Fruit fly (Drosophila melanogaster): ENCODE measurements around the gene yip2.

yip2 gene

DNA sequence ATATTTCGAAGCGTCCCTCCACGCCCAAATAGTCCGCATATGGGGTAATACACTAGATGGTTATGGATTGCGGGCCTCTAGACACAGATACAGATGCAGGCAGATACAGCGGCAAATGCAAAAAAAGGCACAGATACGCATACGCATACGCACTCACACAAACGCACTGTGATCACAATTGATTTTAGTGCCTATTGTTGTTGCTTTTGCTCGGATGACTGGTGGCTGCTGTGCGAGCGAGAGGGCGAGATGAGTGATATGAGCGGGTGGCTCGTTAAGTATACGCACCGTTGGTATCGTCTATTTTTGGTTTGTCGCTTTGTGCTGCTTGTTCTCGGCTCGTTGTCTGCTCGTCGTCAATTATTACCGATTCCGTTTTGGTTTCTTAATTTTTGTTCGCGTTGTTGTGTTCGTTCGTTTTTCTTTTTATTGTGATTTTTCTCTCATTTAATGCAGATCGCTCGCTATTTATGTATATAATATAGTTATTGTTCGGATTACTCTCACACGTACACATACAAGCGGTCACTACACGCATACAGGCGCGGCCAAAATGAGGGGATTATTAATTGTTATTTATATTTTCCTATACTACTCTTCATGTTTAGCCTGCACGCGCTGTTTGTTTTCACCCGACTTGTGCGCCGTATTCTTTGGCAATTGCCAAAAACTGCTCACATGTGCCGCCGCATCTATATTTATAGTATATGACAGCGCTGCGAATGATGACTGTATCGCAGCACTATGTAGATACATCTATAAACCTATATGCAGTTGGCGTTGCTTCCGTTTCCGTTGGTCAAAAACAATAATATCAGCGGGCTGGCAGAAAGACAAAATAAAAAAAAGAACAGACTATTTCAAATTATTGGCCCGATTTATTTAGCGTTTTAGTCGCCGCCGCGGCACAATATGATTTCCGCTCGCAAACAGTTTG, 7.5 kb upstream of the yip2 start:
- TF ChIP-seq pan (optimal IDR thresholded peaks at IDR 0.05) (no peak), Dll (optimal IDR thresholded peaks at IDR 0.05) (no peak), psq (optimal IDR thresholded peaks at IDR 0.05) (no peak), usp (GFP tag; optimal IDR thresholded peaks at IDR 0.05) (no peak), CG8478 (optimal IDR thresholded peaks at IDR 0.05) (no peak), EcR (GFP tag; optimal IDR thresholded peaks at IDR 0.05) (no peak)

DNA sequence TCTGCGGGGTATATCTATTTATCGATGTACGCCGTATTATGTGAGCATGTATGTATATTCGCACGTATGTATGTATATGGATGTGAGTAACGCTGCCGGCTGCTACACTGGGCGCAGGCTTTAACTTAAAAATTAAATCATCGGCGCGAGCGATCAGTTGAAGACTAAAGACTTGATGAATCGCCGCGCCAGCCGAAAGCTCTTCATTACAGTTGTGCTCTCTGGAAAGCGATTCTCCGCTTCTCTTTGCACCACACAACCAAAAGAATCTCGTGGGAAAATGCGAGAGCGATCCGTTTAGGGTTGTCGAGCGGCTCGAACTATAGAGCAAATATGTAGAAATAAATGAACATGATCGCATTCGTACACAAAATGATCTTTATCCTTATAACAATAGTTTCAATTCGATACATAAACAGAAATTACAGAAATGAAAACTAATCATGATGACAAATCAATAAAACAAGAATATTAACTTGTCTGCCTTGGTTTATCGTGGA, 6.5 kb upstream of the yip2 start, which contains the start of gene CG13124:
Gene CG13124, minus strand, starts transcription at position 166 of the 500 bp plus-strand sequence.
- TF ChIP-seq pan (optimal IDR thresholded peaks at IDR 0.05): no peak

DNA sequence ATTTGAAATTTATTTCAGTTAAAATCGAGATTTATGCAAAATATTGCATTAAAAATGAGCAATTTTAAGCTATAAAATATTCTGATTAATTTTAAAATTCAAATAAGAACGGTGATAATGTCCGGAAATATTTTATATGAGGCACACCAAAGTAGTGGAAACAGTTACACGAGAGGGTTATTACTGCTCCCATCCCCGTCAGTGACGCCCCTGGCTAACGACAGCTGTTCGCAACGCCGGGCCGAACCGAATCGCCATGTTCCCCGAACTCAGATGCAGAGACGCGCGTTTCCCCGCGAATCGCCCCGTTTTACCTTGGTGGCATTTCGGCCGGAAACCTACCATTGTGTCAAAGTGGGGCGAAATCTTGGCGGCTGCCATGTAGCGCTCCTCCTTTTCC, 3.3 kb upstream of the yip2 start:
- TF ChIP-seq EcR (GFP tag; optimal IDR thresholded peaks at IDR 0.05) (no peak), pan (optimal IDR thresholded peaks at IDR 0.05) (no peak), psq (optimal IDR thresholded peaks at IDR 0.05) (no peak), usp (GFP tag; optimal IDR thresholded peaks at IDR 0.05) (no peak), CG8478 (optimal IDR thresholded peaks at IDR 0.05) (no peak), Dll (optimal IDR thresholded peaks at IDR 0.05) (no peak)

DNA sequence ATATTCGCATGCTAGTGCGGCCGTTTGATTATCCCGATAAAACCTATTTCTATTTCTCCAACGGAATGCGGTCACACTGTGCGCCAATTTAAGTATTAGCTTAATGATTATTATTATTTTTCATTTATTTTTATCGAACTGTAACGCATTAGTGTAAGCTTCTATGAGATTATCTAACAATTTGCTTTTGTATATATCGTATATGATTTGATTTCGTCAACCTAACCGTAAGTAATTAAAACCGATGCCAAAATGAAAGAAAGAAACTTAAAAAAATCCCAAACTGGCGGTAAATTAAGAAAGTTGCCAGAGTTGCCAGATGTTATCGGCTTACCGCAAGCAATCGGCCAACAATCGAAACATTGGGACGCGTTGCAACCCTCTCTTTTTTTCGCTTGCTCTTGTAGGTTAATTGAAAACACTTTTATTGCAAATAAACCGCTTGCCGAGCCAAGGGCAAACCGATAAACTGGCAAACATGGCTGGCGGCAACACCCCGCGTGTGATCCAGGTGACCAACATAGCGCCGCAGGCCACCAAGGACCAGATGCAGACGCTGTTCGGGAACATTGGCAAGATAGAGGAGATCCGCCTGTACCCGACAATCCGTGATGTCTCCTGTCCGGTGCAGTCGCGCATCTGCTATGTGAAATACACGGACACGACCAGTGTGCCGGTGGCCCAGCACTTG, 2.3 kb upstream of the yip2 start, which contains the start of the genes Etl1 and Srp54:
Gene Etl1, minus strand, starts transcription at position 39 of the 691 bp plus-strand sequence.
Gene Srp54, plus strand, starts transcription at position 342 of the 691 bp plus-strand sequence.
- TF ChIP-seq CG8478 (optimal IDR thresholded peaks at IDR 0.05) (no peak), Dll (optimal IDR thresholded peaks at IDR 0.05) (no peak), usp (GFP tag; optimal IDR thresholded peaks at IDR 0.05) (no peak), pan (optimal IDR thresholded peaks at IDR 0.05) (no peak)

DNA sequence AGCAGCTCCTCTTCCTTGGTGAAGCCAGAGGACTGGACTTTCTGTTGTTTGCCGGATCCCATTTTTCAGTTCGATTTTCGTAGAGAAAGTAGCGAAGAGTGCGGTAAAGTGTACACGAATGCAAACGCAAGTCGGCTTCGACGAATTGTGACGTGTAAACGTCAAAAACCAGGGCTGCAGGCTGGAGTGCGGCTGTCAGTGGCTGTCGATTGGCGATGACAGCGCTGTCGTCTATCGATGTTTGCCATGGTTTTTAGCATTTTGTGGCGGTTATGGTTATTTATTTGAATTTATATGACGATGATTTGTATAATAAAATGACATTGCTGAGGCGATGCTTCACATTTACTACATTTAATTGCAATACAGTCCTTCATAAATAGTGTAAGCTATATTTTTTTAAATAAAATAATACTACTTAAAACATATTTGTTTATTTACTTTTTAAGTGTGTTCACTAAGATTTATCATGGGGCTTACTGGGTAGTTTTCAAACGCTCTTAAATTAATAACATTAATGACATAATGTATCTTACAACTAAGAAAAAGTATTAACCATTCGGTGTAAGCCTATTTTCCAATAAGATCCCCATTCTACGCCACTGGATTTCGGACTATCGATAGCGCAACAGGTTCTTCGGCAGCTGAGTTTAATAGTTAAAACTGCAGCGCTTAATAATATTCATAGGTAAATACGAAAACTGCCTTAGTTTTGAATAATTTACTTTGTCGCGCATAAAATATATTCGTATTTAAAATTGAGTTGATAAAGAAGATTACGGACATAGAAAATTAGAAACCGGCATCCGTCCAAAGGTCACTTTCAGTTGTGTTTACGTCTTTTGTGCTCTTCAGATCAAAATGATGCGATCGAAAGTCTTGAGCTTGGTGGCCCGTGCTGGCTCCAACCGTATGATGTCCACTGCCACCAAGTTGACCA, 3.2 kb downstream of the yip2 start, which contains the start of the genes CG5885 and CG4598:
Gene CG5885, minus strand, starts transcription at position 311 of the 940 bp plus-strand sequence.
Gene CG4598, plus strand, starts transcription at position 599 of the 940 bp plus-strand sequence.
- TF ChIP-seq pan (optimal IDR thresholded peaks at IDR 0.05) (no peak), usp (GFP tag; optimal IDR thresholded peaks at IDR 0.05) (no peak), Dll (optimal IDR thresholded peaks at IDR 0.05) (no peak), psq (optimal IDR thresholded peaks at IDR 0.05) (no peak), EcR (GFP tag; optimal IDR thresholded peaks at IDR 0.05) (no peak), CG8478 (optimal IDR thresholded peaks at IDR 0.05) (no peak)

DNA sequence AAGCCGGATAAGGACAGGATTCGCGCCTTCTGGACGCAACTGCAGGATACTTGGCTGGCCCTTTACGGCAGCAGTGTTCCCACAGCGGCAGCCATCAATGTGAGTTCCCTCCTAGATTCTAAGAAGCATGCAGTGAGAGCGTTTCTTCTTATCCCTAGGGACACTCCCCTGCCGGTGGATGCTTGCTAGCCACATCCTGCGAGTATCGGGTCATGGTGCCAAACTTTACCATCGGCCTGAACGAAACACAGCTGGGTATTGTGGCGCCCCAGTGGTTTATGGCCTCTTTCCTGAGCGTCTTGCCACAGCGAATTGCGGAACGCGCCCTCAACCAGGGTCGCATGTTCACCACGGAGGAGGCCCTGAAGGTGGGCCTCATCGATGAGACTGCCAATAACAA, 4.2 kb downstream of the yip2 start:
- TF ChIP-seq EcR (GFP tag; optimal IDR thresholded peaks at IDR 0.05): no peak
- TF ChIP-seq pan (optimal IDR thresholded peaks at IDR 0.05): no peak
- TF ChIP-seq CG8478 (optimal IDR thresholded peaks at IDR 0.05): no peak
- no peak for TF ChIP-seq Dll (optimal IDR thresholded peaks at IDR 0.05)
- TF ChIP-seq psq (optimal IDR thresholded peaks at IDR 0.05): no peak
- no peak for TF ChIP-seq usp (GFP tag; optimal IDR thresholded peaks at IDR 0.05)

DNA sequence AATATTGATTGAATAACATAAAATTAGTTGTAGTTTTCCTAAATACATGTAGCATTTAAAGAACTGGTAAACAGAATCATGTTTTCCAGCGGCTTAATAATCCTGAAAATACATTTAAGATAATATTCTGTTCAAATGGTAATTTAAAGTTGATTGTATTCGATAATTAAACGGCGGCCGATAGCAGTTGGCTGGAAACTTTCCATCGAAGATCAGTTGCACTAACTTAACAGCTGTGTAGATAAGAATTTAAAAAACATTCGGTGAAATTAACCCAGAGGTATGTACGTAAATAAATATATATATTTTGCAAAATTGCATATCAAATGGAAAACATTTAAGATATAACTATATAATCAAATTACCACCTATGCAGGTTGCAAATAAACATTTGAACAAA, 4.9 kb downstream of the yip2 start, which contains the start of gene CG4594:
Gene CG4594, plus strand, starts transcription at position 212 of the 400 bp plus-strand sequence.
- TF ChIP-seq EcR (GFP tag; optimal IDR thresholded peaks at IDR 0.05): no peak
- no peak for TF ChIP-seq pan (optimal IDR thresholded peaks at IDR 0.05)
- TF ChIP-seq psq (optimal IDR thresholded peaks at IDR 0.05): no peak
- TF ChIP-seq Dll (optimal IDR thresholded peaks at IDR 0.05): no peak
- TF ChIP-seq usp (GFP tag; optimal IDR thresholded peaks at IDR 0.05): no peak
- no peak for TF ChIP-seq CG8478 (optimal IDR thresholded peaks at IDR 0.05)

DNA sequence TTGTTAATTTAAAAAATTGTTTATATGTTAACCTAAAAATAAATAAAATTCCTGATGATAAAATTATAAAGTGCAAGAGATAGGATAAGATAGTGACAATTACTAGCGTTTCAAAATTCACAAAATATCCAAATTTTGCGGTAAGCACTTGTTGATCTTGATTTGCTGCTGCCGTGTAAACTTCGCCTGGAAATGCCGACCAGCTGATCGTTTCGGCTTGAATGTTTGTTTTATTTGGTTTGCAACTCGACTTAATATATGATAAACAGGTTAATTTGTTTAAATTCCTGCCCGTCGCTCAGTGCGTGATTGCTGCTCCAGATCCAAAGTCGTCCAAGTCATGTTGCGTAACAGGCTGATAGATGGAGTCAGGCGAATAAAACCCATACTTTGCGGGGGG, 6.3 kb downstream of the yip2 start, which contains the start of gene CG4592:
Gene CG4592, plus strand, starts transcription at position 233 of the 400 bp plus-strand sequence.
- TF ChIP-seq psq (optimal IDR thresholded peaks at IDR 0.05) (no peak), usp (GFP tag; optimal IDR thresholded peaks at IDR 0.05) (no peak), Dll (optimal IDR thresholded peaks at IDR 0.05) (no peak), EcR (GFP tag; optimal IDR thresholded peaks at IDR 0.05) (no peak), CG8478 (optimal IDR thresholded peaks at IDR 0.05) (no peak), pan (optimal IDR thresholded peaks at IDR 0.05) (no peak)

DNA sequence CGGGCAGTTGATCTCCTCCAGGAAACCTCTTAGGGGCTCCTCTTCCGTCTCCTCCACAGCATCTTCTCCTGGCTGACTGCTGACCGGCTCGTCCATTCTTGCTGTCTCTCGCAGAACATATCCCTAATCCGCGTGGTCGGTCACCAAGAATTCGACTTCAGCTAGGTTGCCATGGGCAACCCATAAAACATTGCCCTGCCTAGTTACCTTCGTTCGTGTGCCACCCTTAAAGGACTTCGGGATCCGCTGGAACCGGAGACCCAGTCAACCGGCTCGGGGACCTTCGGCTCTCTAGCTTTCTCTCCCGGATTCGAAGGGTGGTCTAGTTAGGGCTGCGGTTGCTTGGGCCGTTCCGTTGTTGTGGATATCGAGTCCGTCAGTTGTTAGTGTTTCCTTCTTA, 9.7 kb downstream of the yip2 start, which contains the start of the genes TbCMF46 and CG42366:
Gene TbCMF46, minus strand, starts transcription at position 101 of the 400 bp plus-strand sequence.
Gene CG42366, plus strand, starts transcription at position 397 of the 400 bp plus-strand sequence.
- no peak for TF ChIP-seq CG8478 (optimal IDR thresholded peaks at IDR 0.05)
- TF ChIP-seq Dll (optimal IDR thresholded peaks at IDR 0.05): no peak
- no peak for TF ChIP-seq EcR (GFP tag; optimal IDR thresholded peaks at IDR 0.05)
- no peak for TF ChIP-seq psq (optimal IDR thresholded peaks at IDR 0.05)
- TF ChIP-seq pan (optimal IDR thresholded peaks at IDR 0.05): no peak
- no peak for TF ChIP-seq usp (GFP tag; optimal IDR thresholded peaks at IDR 0.05)

DNA sequence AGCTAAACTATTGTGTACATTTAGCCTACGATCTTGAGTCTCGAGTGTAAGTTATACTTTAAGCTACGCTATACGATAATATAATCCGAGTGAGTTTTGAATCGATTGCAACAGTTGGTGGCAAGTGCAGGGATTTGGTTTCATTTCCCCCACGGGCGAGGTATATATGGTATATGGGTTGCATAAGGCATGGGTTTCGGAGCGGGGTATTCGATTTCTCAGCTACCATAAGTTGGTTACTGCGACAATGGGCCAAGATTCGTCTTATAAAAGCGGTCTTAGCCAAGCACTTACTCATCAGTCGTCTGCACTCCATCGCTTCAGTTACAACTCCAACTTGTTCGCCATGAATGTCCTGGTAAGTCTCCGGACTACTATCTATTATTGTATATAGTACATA, 15.2 kb downstream of the yip2 start, which contains the start of gene CG42367:
Gene CG42367, plus strand, starts transcription at position 301 of the 400 bp plus-strand sequence.
- TF ChIP-seq pan (optimal IDR thresholded peaks at IDR 0.05) (no peak), EcR (GFP tag; optimal IDR thresholded peaks at IDR 0.05) (no peak), CG8478 (optimal IDR thresholded peaks at IDR 0.05) (no peak), Dll (optimal IDR thresholded peaks at IDR 0.05) (no peak), usp (GFP tag; optimal IDR thresholded peaks at IDR 0.05) (no peak), psq (optimal IDR thresholded peaks at IDR 0.05) (no peak)
